Fruit fly (Drosophila melanogaster) whole organism, pupa: ENCODE data around the gene agt.

Source experiments
- CG10348 ChIP-seq: fragments of 200-800 bp; sonication (Bioruptor generic); IDR thresholded peaks from 2 replicates; pipeline ENCODE4 v1.3.6; 2022; ENCODE audit warnings: missing biosample characterization, missing genetic modification characterization
- CG12605 ChIP-seq: fragments of 200-800 bp; sonication (Bioruptor generic); IDR thresholded peaks from 2 replicates; pipeline ENCODE4 v1.3.6; 2022; ENCODE audit warnings: missing biosample characterization, missing genetic modification characterization
- CG13204 ChIP-seq: fragments of 200-800 bp; sonication (Bioruptor generic); optimal IDR thresholded peaks from 2 replicates; lab custom pipeline; 2018; ENCODE audit warnings: missing biosample characterization, mild to moderate bottlenecking, missing genetic modification characterization, moderate library complexity
- CG14655 ChIP-seq: fragments of 200-800 bp; sonication (Bioruptor generic); optimal IDR thresholded peaks from 3 replicates; lab custom pipeline; 2017; ENCODE audit warnings: mild to moderate bottlenecking, missing biosample characterization, missing genetic modification reagents, missing genetic modification characterization
- CG15710 ChIP-seq: fragments of 200-800 bp; sonication (Bioruptor generic); optimal IDR thresholded peaks from 2 replicates; lab custom pipeline; 2018; ENCODE audit warnings: missing biosample characterization, mild to moderate bottlenecking, missing genetic modification characterization, moderate library complexity
- CG17806 ChIP-seq: fragments of 200-800 bp; sonication (Bioruptor generic); optimal IDR thresholded peaks from 2 replicates; lab custom pipeline; 2018; ENCODE audit warnings: missing biosample characterization, mild to moderate bottlenecking, missing genetic modification characterization, moderate library complexity
- CG32121 ChIP-seq: fragments of 200-800 bp; sonication (Bioruptor generic); IDR thresholded peaks from 2 replicates; pipeline ENCODE4 v1.3.6; 2022; ENCODE audit warnings: missing biosample characterization, missing genetic modification characterization
- CG34367 ChIP-seq: fragments of 200-800 bp; sonication (Bioruptor generic); optimal IDR thresholded peaks from 2 replicates; lab custom pipeline; 2018; ENCODE audit warnings: missing biosample characterization, mild to moderate bottlenecking, missing genetic modification characterization
- CG4496 ChIP-seq: fragments of 200-800 bp; sonication (Bioruptor generic); IDR thresholded peaks from 3 replicates; pipeline ENCODE4 v1.3.6; 2022; ENCODE audit warnings: missing biosample characterization, missing genetic modification characterization
- CG8159 ChIP-seq: fragments of 200-800 bp; sonication (Bioruptor generic); optimal IDR thresholded peaks from 3 replicates; lab custom pipeline; 2018; ENCODE audit warnings: missing biosample characterization, mild to moderate bottlenecking, missing genetic modification characterization, moderate library complexity
- CG8301 ChIP-seq: fragments of 200-800 bp; sonication (Bioruptor generic); optimal IDR thresholded peaks from 2 replicates; lab custom pipeline; 2018; ENCODE audit warnings: missing biosample characterization, mild to moderate bottlenecking, missing genetic modification characterization
- CG9948 ChIP-seq: fragments of 200-800 bp; sonication (Bioruptor generic); optimal IDR thresholded peaks from 2 replicates; lab custom pipeline; 2018; ENCODE audit warnings: missing biosample characterization, mild to moderate bottlenecking, missing genetic modification characterization, moderate library complexity
- D1 ChIP-seq: fragments of 200-800 bp; sonication (Bioruptor generic); optimal IDR thresholded peaks from 2 replicates; lab custom pipeline; 2018; ENCODE audit warnings: missing biosample characterization, mild to moderate bottlenecking, missing genetic modification characterization, moderate library complexity
- EcR ChIP-seq: fragments of 200-800 bp; sonication (Bioruptor generic); optimal IDR thresholded peaks from 3 replicates; lab custom pipeline; 2019; ENCODE audit warnings: missing biosample characterization, missing genetic modification characterization, mild to moderate bottlenecking, moderate library complexity, missing genetic modification reagents
- Ets98B ChIP-seq: fragments of 200-800 bp; sonication (Bioruptor generic); IDR thresholded peaks from 2 replicates; pipeline ENCODE4 v1.3.6; 2022; ENCODE audit warnings: missing biosample characterization, missing genetic modification characterization
- Pif1A ChIP-seq: fragments of 200-800 bp; sonication (Bioruptor generic); optimal IDR thresholded peaks from 3 replicates; lab custom pipeline; 2016; ENCODE audit warnings: missing biosample characterization, missing genetic modification characterization
- Pif1B ChIP-seq: fragments of 200-800 bp; sonication (Bioruptor generic); optimal IDR thresholded peaks from 3 replicates; lab custom pipeline; 2016; ENCODE audit warnings: missing biosample characterization, missing genetic modification characterization
- Snoo ChIP-seq: fragments of 200-800 bp; sonication (Bioruptor generic); optimal IDR thresholded peaks from 3 replicates; lab custom pipeline; 2017; ENCODE audit warnings: missing biosample characterization, mild to moderate bottlenecking, missing genetic modification characterization, inconsistent platforms
- fd96Ca ChIP-seq: fragments of 200-800 bp; sonication (Bioruptor generic); IDR thresholded peaks from 3 replicates; pipeline ENCODE4 v1.3.6; 2022; ENCODE audit warnings: missing biosample characterization, missing genetic modification characterization
- gl ChIP-seq: fragments of 200-800 bp; sonication (Bioruptor generic); optimal IDR thresholded peaks from 2 replicates; lab custom pipeline; 2018; ENCODE audit warnings: missing biosample characterization, mild to moderate bottlenecking, missing genetic modification characterization
- rn ChIP-seq: fragments of 200-800 bp; sonication (Bioruptor generic); IDR thresholded peaks from 2 replicates; pipeline ENCODE4 v1.3.6; 2022; ENCODE audit warnings: missing biosample characterization, missing genetic modification characterization

The agt gene

dm6 chr3R:6665117-6665654, 5.3 kb upstream of the agt start:
- TF ChIP-seq CG13204 (GFP tag; lab: Kevin White, UChicago) (no peak), fd96Ca (GFP tag; lab: Robert Waterston, UW) (peak; percentile 50; the same call in 1 of the 3 replicates), CG32121 (GFP tag; lab: Robert Waterston, UW) (no peak)

DNA sequence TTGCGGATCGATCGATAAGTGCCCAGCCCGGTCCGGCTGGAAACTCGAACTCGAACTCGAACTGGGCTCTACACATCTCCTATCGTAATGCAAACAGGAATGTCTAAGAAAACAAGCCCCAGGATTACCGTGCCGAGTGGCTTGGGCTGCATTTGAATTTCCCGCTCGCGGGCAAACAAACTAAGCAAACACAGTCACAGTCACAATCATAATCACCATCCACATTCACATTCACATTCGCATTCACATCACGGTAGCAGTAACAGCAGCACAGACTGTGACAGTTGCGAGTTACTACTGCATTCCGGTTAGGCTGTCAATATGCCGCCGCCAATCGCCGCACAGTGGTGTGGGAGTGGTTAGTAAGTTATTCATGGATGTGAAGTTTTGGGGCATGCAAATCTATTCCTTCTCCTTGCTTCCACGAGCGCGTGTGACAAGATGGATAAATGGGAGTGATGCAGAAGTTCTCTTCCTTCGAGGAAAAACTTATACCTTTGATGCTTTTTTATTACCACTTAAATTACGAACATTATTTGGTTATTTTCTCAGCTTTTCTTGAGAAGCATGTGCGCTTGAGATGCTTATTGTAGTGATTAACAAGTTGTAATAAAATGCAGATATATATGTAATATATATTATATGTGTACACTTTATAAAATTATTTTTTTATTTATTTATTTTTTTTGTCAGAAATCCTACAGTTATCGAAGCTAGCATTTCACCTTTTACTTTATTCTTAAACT, 4.6 kb upstream of the agt start:
- TF ChIP-seq gl (tag; lab: Kevin White, UChicago) (no peak), CG8301 (tag; lab: Kevin White, UChicago) (no peak), CG10348 (GFP tag; lab: Robert Waterston, UW) (no peak), rn (GFP tag; lab: Robert Waterston, UW) (no peak), CG17806 (tag; lab: Kevin White, UChicago) (no peak), CG15710 (tag; lab: Kevin White, UChicago) (no peak), Pif1A (GFP tag; lab: Kevin White, UChicago) (no peak), CG9948 (tag; lab: Kevin White, UChicago) (peak; percentile 11), Snoo (tag; lab: Kevin White, UChicago) (no peak), CG32121 (GFP tag; lab: Robert Waterston, UW) (no peak), fd96Ca (GFP tag; lab: Robert Waterston, UW) (peak; percentile 51; the same call in 2 of the 3 replicates), EcR (GFP tag; lab: Kevin White, UChicago) (no peak), CG13204 (GFP tag; lab: Kevin White, UChicago) (no peak), Pif1B (GFP tag; lab: Kevin White, UChicago) (no peak), CG12605 (GFP tag; lab: Robert Waterston, UW) (no peak), CG8159 (tag; lab: Kevin White, UChicago) (peak; percentile 19), CG34367 (tag; lab: Kevin White, UChicago) (no peak), Ets98B (GFP tag; lab: Robert Waterston, UW) (no peak; the same call in 1 of the 2 replicates), CG4496 (GFP tag; lab: Robert Waterston, UW) (peak; percentile 76), D1 (tag; lab: Kevin White, UChicago) (no peak), CG14655 (GFP tag; lab: Kevin White, UChicago) (peak; percentile 50)
- TF ChIP-seq, all 21 proteins: peak for 5

dm6 chr3R:6663289-6663666, 3.4 kb upstream of the agt start:
- TF ChIP-seq Pif1A (GFP tag; lab: Kevin White, UChicago) = no peak
- no peak for TF ChIP-seq CG14655 (GFP tag; lab: Kevin White, UChicago)
- TF ChIP-seq CG13204 (GFP tag; lab: Kevin White, UChicago) = no peak

DNA sequence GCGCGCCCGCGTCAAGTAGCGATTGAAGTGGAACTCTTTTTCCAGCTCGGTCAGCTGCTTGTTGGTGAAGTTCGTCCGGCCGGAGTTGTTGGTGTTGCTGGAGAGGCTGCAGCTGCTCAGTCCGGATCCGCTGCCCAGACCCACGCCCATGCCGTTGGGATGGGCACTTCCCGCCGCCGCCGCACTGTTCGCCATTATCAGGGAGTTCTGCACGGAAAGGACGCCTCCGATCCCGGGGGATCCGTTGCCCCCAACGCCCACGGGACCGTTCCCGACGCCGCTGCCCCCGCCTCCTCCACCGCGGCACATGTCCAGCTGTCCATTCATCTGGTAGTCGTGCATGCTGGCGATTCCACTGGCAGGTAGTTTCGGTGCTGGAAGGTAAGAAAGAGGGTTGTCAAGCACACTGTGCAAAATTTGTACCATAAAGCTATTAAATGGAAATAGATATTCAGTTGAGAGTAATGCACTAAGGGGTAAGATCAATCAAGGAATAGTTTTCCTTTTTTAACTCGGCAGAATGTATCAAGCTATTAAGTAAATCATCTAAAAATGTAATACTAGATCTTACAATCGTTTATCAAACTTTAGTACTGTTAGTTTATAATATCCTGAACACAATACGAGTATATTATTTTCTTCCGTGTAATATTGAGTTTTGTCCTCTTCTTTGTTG, 2.9 kb upstream of the agt start:
- TF ChIP-seq rn (GFP tag; lab: Robert Waterston, UW) = no peak
- TF ChIP-seq CG32121 (GFP tag; lab: Robert Waterston, UW) = no peak
- no peak for TF ChIP-seq CG34367 (tag; lab: Kevin White, UChicago)
- TF ChIP-seq Pif1A (GFP tag; lab: Kevin White, UChicago) = no peak
- no peak for TF ChIP-seq CG10348 (GFP tag; lab: Robert Waterston, UW)
- TF ChIP-seq gl (tag; lab: Kevin White, UChicago) = no peak
- no peak for TF ChIP-seq CG17806 (tag; lab: Kevin White, UChicago)
- no peak for TF ChIP-seq CG8159 (tag; lab: Kevin White, UChicago)
- TF ChIP-seq Snoo (tag; lab: Kevin White, UChicago) = no peak
- TF ChIP-seq Ets98B (GFP tag; lab: Robert Waterston, UW) = no peak
- TF ChIP-seq CG8301 (tag; lab: Kevin White, UChicago) = no peak
- TF ChIP-seq CG4496 (GFP tag; lab: Robert Waterston, UW) = no peak
- no peak for TF ChIP-seq Pif1B (GFP tag; lab: Kevin White, UChicago)
- no peak for TF ChIP-seq EcR (GFP tag; lab: Kevin White, UChicago)
- no peak for TF ChIP-seq CG12605 (GFP tag; lab: Robert Waterston, UW)
- TF ChIP-seq CG9948 (tag; lab: Kevin White, UChicago) = no peak
- TF ChIP-seq CG14655 (GFP tag; lab: Kevin White, UChicago) = no peak
- TF ChIP-seq fd96Ca (GFP tag; lab: Robert Waterston, UW) = no peak; the same call in 2 of the 3 replicates
- TF ChIP-seq CG15710 (tag; lab: Kevin White, UChicago) = no peak
